Fruit fly (Drosophila melanogaster): ENCODE data around the gene CG42494.
A peak's percentile ranks its signal among the peaks of the same experiment; 100 is the strongest.

- TF ChIP-seq Pif1B (GFP tag; optimal IDR thresholded peaks at IDR 0.05) (no peak), CG9948 (tag; optimal IDR thresholded peaks at IDR 0.05) (no peak), fd96Ca (GFP tag; IDR thresholded peaks at IDR 0.05) (peak; percentile 76; the same call in 2 of the 3 replicates), EcR (GFP tag; optimal IDR thresholded peaks at IDR 0.05) (peak; percentile 53), gl (tag; optimal IDR thresholded peaks at IDR 0.05) (peak; percentile 62), Ets98B (GFP tag; IDR thresholded peaks at IDR 0.05) (peak; percentile 65), CG17806 (tag; optimal IDR thresholded peaks at IDR 0.05) (peak; percentile 22), Pif1A (GFP tag; optimal IDR thresholded peaks at IDR 0.05) (no peak), CG10348 (GFP tag; IDR thresholded peaks at IDR 0.05) (no peak), D1 (tag; optimal IDR thresholded peaks at IDR 0.05) (no peak), rn (GFP tag; IDR thresholded peaks at IDR 0.05) (0 out of 2 replicates have a peak, but pooled peaks have one; percentile 8), CG4496 (GFP tag; IDR thresholded peaks at IDR 0.05) (peak; percentile 58)
Observed at dm6 chr3L:3225769-3226457, 41.7 kb downstream of the CG42494 start.

Data from whole organism, pupa.